Worm (Caenorhabditis elegans) whole organism, mixed stage, embryonic: ENCODE data around the gene Y49F6B.14.

Experiments used
- M03D4.4 ChIP-seq: sonication (generic microtip); optimal IDR thresholded peaks from 2 replicates; lab custom pipeline; 2017; ENCODE audit warnings: mild to moderate bottlenecking, missing genetic modification characterization, missing compliant biosample characterization
- bed-3 ChIP-seq: fragments of 200-800 bp; sonication (Bioruptor generic); optimal IDR thresholded peaks from 3 replicates; lab custom pipeline; 2018; ENCODE audit warnings: mild to moderate bottlenecking, missing genetic modification characterization, moderate library complexity, missing compliant biosample characterization
- blmp-1 ChIP-seq: fragments of 150-350 bp; optimal IDR thresholded peaks from 2 replicates; lab custom pipeline; 2014; ENCODE audit warnings: missing biosample characterization, missing genetic modification characterization
- ceh-43 ChIP-seq: fragments of 200-800 bp; sonication (Bioruptor generic); optimal IDR thresholded peaks from 2 replicates; lab custom pipeline; 2018; ENCODE audit warnings: mild to moderate bottlenecking, missing genetic modification characterization, moderate library complexity, missing compliant biosample characterization
- ceh-83 ChIP-seq: fragments of 200-800 bp; sonication (Bioruptor generic); optimal IDR thresholded peaks from 2 replicates; lab custom pipeline; 2018; ENCODE audit warnings: mild to moderate bottlenecking, missing genetic modification characterization, missing compliant biosample characterization
- ces-1 ChIP-seq: fragments of 150-350 bp; optimal IDR thresholded peaks from 2 replicates; lab custom pipeline; 2014; ENCODE audit warnings: missing biosample characterization, missing genetic modification reagents, missing genetic modification characterization
- cnd-1 ChIP-seq: fragments of 200-800 bp; sonication (Bioruptor generic); optimal IDR thresholded peaks from 2 replicates; lab custom pipeline; 2018; ENCODE audit warnings: mild to moderate bottlenecking, missing genetic modification characterization, missing compliant biosample characterization
- elt-1 ChIP-seq: sonication (generic microtip); optimal IDR thresholded peaks from 2 replicates; lab custom pipeline; 2017; ENCODE audit warnings: missing genetic modification characterization, mild to moderate bottlenecking, missing compliant biosample characterization, antibody characterized with exemption, moderate library complexity, borderline replicate concordance; ENCODE audit not compliant: insufficient read depth
- flh-1 ChIP-seq: fragments of 200-800 bp; sonication (Bioruptor generic); optimal IDR thresholded peaks from 2 replicates; lab custom pipeline; 2018; ENCODE audit warnings: mild to moderate bottlenecking, missing genetic modification characterization, moderate library complexity, missing compliant biosample characterization
- ham-2 ChIP-seq: fragments of 200-800 bp; sonication (Bioruptor generic); optimal IDR thresholded peaks from 2 replicates; lab custom pipeline; 2018; ENCODE audit warnings: mild to moderate bottlenecking, missing genetic modification characterization, missing compliant biosample characterization
- hlh-1 ChIP-seq: fragments of 150-350 bp; optimal IDR thresholded peaks from 2 replicates; lab custom pipeline; 2014; ENCODE audit warnings: missing biosample characterization, missing genetic modification reagents, missing genetic modification characterization
- lin-13 ChIP-seq: fragments of 150-350 bp; optimal IDR thresholded peaks from 2 replicates; lab custom pipeline; 2014; ENCODE audit warnings: missing biosample characterization, missing genetic modification characterization
- lin-32 ChIP-seq: fragments of 200-800 bp; sonication (Bioruptor generic); optimal IDR thresholded peaks from 2 replicates; lab custom pipeline; 2018; ENCODE audit warnings: mild to moderate bottlenecking, missing genetic modification characterization, missing compliant biosample characterization
- mab-5 ChIP-seq: fragments of 150-350 bp; optimal IDR thresholded peaks from 2 replicates; lab custom pipeline; 2014; ENCODE audit warnings: missing biosample characterization, missing genetic modification characterization
- mep-1 ChIP-seq: fragments of 150-350 bp; optimal IDR thresholded peaks from 2 replicates; lab custom pipeline; 2017; ENCODE audit warnings: missing biosample characterization, missing genetic modification reagents, missing genetic modification characterization, inconsistent platforms
- nhr-237 ChIP-seq: fragments of 150-350 bp; optimal IDR thresholded peaks from 2 replicates; lab custom pipeline; 2014; ENCODE audit warnings: missing biosample characterization, missing genetic modification characterization
- pha-4 ChIP-seq: fragments of 150-350 bp; optimal IDR thresholded peaks from 2 replicates; lab custom pipeline; 2018; ENCODE audit warnings: missing biosample characterization, missing genetic modification reagents, missing genetic modification characterization
- sem-2 ChIP-seq: fragments of 200-800 bp; sonication (Bioruptor generic); optimal IDR thresholded peaks from 2 replicates; lab custom pipeline; 2018; ENCODE audit warnings: mild to moderate bottlenecking, missing genetic modification characterization, missing compliant biosample characterization
- snpc-4 ChIP-seq: fragments of 150-350 bp; optimal IDR thresholded peaks from 2 replicates; lab custom pipeline; 2014; ENCODE audit warnings: missing biosample characterization, missing genetic modification characterization
- sptf-1 ChIP-seq: sonication (generic microtip); optimal IDR thresholded peaks from 2 replicates; lab custom pipeline; 2017; ENCODE audit warnings: mild to moderate bottlenecking, missing genetic modification characterization, moderate library complexity, missing compliant biosample characterization
- tbx-8 ChIP-seq: fragments of 200-800 bp; sonication (Bioruptor generic); optimal IDR thresholded peaks from 2 replicates; lab custom pipeline; 2018; ENCODE audit warnings: mild to moderate bottlenecking, missing genetic modification characterization, moderate library complexity, missing compliant biosample characterization
- unc-39 ChIP-seq: fragments of 150-350 bp; optimal IDR thresholded peaks from 2 replicates; lab custom pipeline; 2014; ENCODE audit warnings: missing biosample characterization, missing genetic modification characterization
- unc-62 ChIP-seq: fragments of 150-350 bp; optimal IDR thresholded peaks from 2 replicates; lab custom pipeline; 2014; ENCODE audit warnings: missing biosample characterization, missing genetic modification reagents, missing genetic modification characterization
- zip-8 ChIP-seq: fragments of 150-350 bp; optimal IDR thresholded peaks from 2 replicates; lab custom pipeline; 2014; ENCODE audit warnings: missing biosample characterization, missing genetic modification characterization

Gene Y49F6B.14

ce11 chrII:3472817-3473216 lies 42.5 kb downstream of the Y49F6B.14 start, which contains the start of gene Y49F6B.6:
Gene Y49F6B.6 (plus strand): TSS chrII:3473117.
- TF ChIP-seq cnd-1: no peak
- no peak for TF ChIP-seq elt-1
- TF ChIP-seq M03D4.4 (tag; lab: Kevin White, UChicago): no peak
- no peak for TF ChIP-seq unc-62
- TF ChIP-seq lin-13 (tag; lab: Kevin White, UChicago): no peak
- no peak for TF ChIP-seq pha-4 (tag; lab: Kevin White, UChicago)
- TF ChIP-seq, all 35 proteins: peak for 0

ce11 chrII:3472316-3472715 lies 43.0 kb downstream of the Y49F6B.14 start, which contains the start of gene Y49F6B.12:
Gene Y49F6B.12 (minus strand): TSS chrII:3472416.
- TF ChIP-seq mab-5 (tag; lab: Kevin White, UChicago) (no peak), M03D4.4 (tag; lab: Kevin White, UChicago) (no peak), ces-1 (GFP tag; lab: Kevin White, UChicago) (no peak), unc-39 (tag; lab: Kevin White, UChicago) (no peak)

- TF ChIP-seq bed-3 (GFP tag; lab: Kevin White, UChicago): no peak
- no peak for TF ChIP-seq lin-13 (tag; lab: Kevin White, UChicago)
- TF ChIP-seq mab-5 (tag; lab: Kevin White, UChicago): no peak
- no peak for TF ChIP-seq ceh-43 (GFP tag; lab: Kevin White, UChicago)
- TF ChIP-seq mep-1: no peak
- no peak for TF ChIP-seq hlh-1 (tag; lab: Kevin White, UChicago)
- no peak for TF ChIP-seq zip-8 (tag; lab: Kevin White, UChicago)
- TF ChIP-seq blmp-1: no peak
- TF ChIP-seq pha-4 (tag; lab: Kevin White, UChicago): no peak
- TF ChIP-seq, all 35 proteins: peak for 0
These were observed 43.7 kb downstream of the Y49F6B.14 start, which contains the start of gene Y49F6B.13 for ce11 chrII:3471603-3472002. Gene Y49F6B.13 (minus strand): TSS chrII:3471703.

- TF ChIP-seq ham-2 (no peak), sptf-1 (tag; lab: Kevin White, UChicago) (no peak), mab-5 (tag; lab: Kevin White, UChicago) (no peak), sem-2 (no peak), snpc-4 (tag; lab: Kevin White, UChicago) (no peak), pha-4 (tag; lab: Kevin White, UChicago) (no peak), lin-32 (GFP tag; lab: Kevin White, UChicago) (no peak), ces-1 (GFP tag; lab: Kevin White, UChicago) (no peak), bed-3 (GFP tag; lab: Kevin White, UChicago) (no peak), nhr-237 (tag; lab: Kevin White, UChicago) (no peak), tbx-8 (no peak), ceh-43 (GFP tag; lab: Kevin White, UChicago) (no peak), ceh-83 (GFP tag; lab: Kevin White, UChicago) (no peak), elt-1 (no peak), unc-62 (no peak), flh-1 (no peak)
These were observed 44.7 kb downstream of the Y49F6B.14 start, which contains the start of gene Y49F6B.20 for ce11 chrII:3470549-3470948. Gene Y49F6B.20 (minus strand): TSS chrII:3470649.
